Worm (Caenorhabditis elegans) whole organism, young adult: ENCODE data around the gene irld-6.

Source experiments
- B0035.1 ChIP-seq: sonication (generic microtip); optimal IDR thresholded peaks from 2 replicates; lab custom pipeline; 2016; ENCODE audit warnings: missing genetic modification characterization, mild to moderate bottlenecking, missing compliant biosample characterization, missing genotype, missing genetic modification reagents
- F39B2.1 ChIP-seq: fragments of 200-800 bp; sonication (Bioruptor generic); IDR thresholded peaks from 2 replicates; pipeline ENCODE4 v1.3.6; 2022; ENCODE audit warnings: missing genetic modification reagents, missing genetic modification characterization, missing compliant biosample characterization
- F49E8.2 ChIP-seq: sonication (generic microtip); optimal IDR thresholded peaks from 3 replicates; lab custom pipeline; 2017; ENCODE audit warnings: missing genetic modification characterization, mild to moderate bottlenecking, missing compliant biosample characterization, antibody characterized with exemption, moderate library complexity; ENCODE audit not compliant: insufficient read depth
- F55B11.4 ChIP-seq: sonication (generic microtip); optimal IDR thresholded peaks from 2 replicates; lab custom pipeline; 2016; ENCODE audit warnings: missing compliant biosample characterization, missing genetic modification characterization, borderline replicate concordance; ENCODE audit not compliant: insufficient read depth
- K11D2.4 ChIP-seq: fragments of 200-800 bp; sonication (Bioruptor generic); IDR thresholded peaks from 2 replicates; pipeline ENCODE4 v1.3.6; 2022; ENCODE audit warnings: missing genetic modification reagents, missing genetic modification characterization, missing compliant biosample characterization
- K12H6.12 ChIP-seq: fragments of 200-800 bp; sonication (Bioruptor generic); optimal IDR thresholded peaks from 2 replicates; lab custom pipeline; 2018; ENCODE audit warnings: mild to moderate bottlenecking, missing genetic modification characterization, missing compliant biosample characterization
- Y56A3A.18 ChIP-seq: fragments of 200-800 bp; sonication (Bioruptor generic); IDR thresholded peaks from 2 replicates; pipeline ENCODE4 v1.3.6; 2022; ENCODE audit warnings: missing genetic modification reagents, missing genetic modification characterization, missing compliant biosample characterization
- Y79H2A.3 ChIP-seq: fragments of 200-800 bp; sonication (Bioruptor generic); conservative IDR thresholded peaks from 2 replicates; pipeline ENCODE4 v1.3.6; 2022; ENCODE audit warnings: missing genetic modification reagents, missing genetic modification characterization, missing compliant biosample characterization
- atf-7 ChIP-seq: sonication (generic microtip); optimal IDR thresholded peaks from 2 replicates; lab custom pipeline; 2017; ENCODE audit warnings: mild to moderate bottlenecking, missing genetic modification characterization, missing compliant biosample characterization
- cebp-1 ChIP-seq, 2 experiments: fragments of 200-800 bp in 1 of 2; sonication (Bioruptor generic) in 1 of 2; sonication (generic microtip) in 1 of 2; IDR thresholded peaks in 1 of 2; optimal IDR thresholded peaks in 1 of 2; 2 replicates each; pipeline versions ENCODE4 v1.3.6 to Lab custom; 2017 to 2022; ENCODE audit warnings: missing compliant biosample characterization in 2 of 2, missing genetic modification characterization in 2 of 2, mild to moderate bottlenecking in 1 of 2, missing genetic modification reagents in 1 of 2, moderate library complexity in 1 of 2
- ceh-27 ChIP-seq: fragments of 200-800 bp; sonication (Bioruptor generic); optimal IDR thresholded peaks from 2 replicates; lab custom pipeline; 2018; ENCODE audit warnings: mild to moderate bottlenecking, missing genetic modification characterization, moderate library complexity, missing compliant biosample characterization
- ceh-79 ChIP-seq: sonication (generic microtip); optimal IDR thresholded peaks from 2 replicates; lab custom pipeline; 2017; ENCODE audit warnings: mild to moderate bottlenecking, missing genetic modification characterization, missing compliant biosample characterization
- die-1 ChIP-seq: sonication (generic microtip); optimal IDR thresholded peaks from 2 replicates; lab custom pipeline; 2016; ENCODE audit warnings: missing genotype, mild to moderate bottlenecking, missing genetic modification characterization, missing compliant biosample characterization
- dpff-1 ChIP-seq: sonication (generic microtip); optimal IDR thresholded peaks from 2 replicates; lab custom pipeline; 2017; ENCODE audit warnings: mild to moderate bottlenecking, missing genetic modification characterization, missing compliant biosample characterization
- efl-1 ChIP-seq: fragments of 150-350 bp; optimal IDR thresholded peaks from 2 replicates; lab custom pipeline; 2014; ENCODE audit warnings: missing biosample characterization, missing genetic modification reagents, missing genetic modification characterization
- egl-18 ChIP-seq: fragments of 200-800 bp; sonication (Bioruptor generic); IDR thresholded peaks from 2 replicates; pipeline ENCODE4 v1.3.6; 2022; ENCODE audit warnings: missing genetic modification reagents, missing genetic modification characterization, missing compliant biosample characterization
- egl-44 ChIP-seq: fragments of 200-800 bp; sonication (Bioruptor generic); IDR thresholded peaks from 2 replicates; pipeline ENCODE4 v1.3.6; 2022; ENCODE audit warnings: missing genetic modification reagents, missing genetic modification characterization, missing compliant biosample characterization
- ekl-4 ChIP-seq: fragments of 200-800 bp; sonication (Bioruptor generic); IDR thresholded peaks from 2 replicates; pipeline ENCODE4 v1.3.6; 2022; ENCODE audit warnings: missing genetic modification reagents, missing genetic modification characterization, missing compliant biosample characterization
- fkh-3 ChIP-seq: sonication (generic microtip); optimal IDR thresholded peaks from 2 replicates; lab custom pipeline; 2016; ENCODE audit warnings: mild to moderate bottlenecking, missing genetic modification characterization, missing compliant biosample characterization
- gei-17 ChIP-seq: fragments of 200-800 bp; sonication (Bioruptor generic); optimal IDR thresholded peaks from 2 replicates; lab custom pipeline; 2018; ENCODE audit warnings: mild to moderate bottlenecking, missing genetic modification characterization, missing compliant biosample characterization
- him-1 ChIP-seq: sonication (generic microtip); optimal IDR thresholded peaks from 2 replicates; lab custom pipeline; 2016; ENCODE audit warnings: missing genotype, missing genetic modification reagents, missing genetic modification characterization, missing compliant biosample characterization
- hmg-20 ChIP-seq: fragments of 200-800 bp; sonication (Bioruptor generic); IDR thresholded peaks from 2 replicates; pipeline ENCODE4 v1.3.6; 2022; ENCODE audit warnings: missing genetic modification reagents, missing genetic modification characterization, missing compliant biosample characterization
- hrde-1 ChIP-seq: sonication (generic microtip); optimal IDR thresholded peaks from 2 replicates; lab custom pipeline; 2016; ENCODE audit warnings: missing genetic modification characterization, mild to moderate bottlenecking, missing compliant biosample characterization, moderate library complexity, missing genotype, missing genetic modification reagents, borderline replicate concordance
- hsf-1 ChIP-seq: fragments of 200-800 bp; sonication (Bioruptor generic); IDR thresholded peaks from 2 replicates; pipeline ENCODE4 v1.3.6; 2022; ENCODE audit warnings: missing genetic modification reagents, missing genetic modification characterization, missing compliant biosample characterization
- let-607 ChIP-seq, 2 experiments: fragments of 200-800 bp in 1 of 2; sonication (Bioruptor generic) in 1 of 2; sonication (generic microtip) in 1 of 2; optimal IDR thresholded peaks; 2 replicates each; lab custom pipeline; 2016 to 2018; ENCODE audit warnings: mild to moderate bottlenecking in 2 of 2, missing compliant biosample characterization in 2 of 2, missing genetic modification characterization in 2 of 2, moderate library complexity in 2 of 2, missing genotype in 1 of 2
- lin-40 ChIP-seq: sonication (generic microtip); optimal IDR thresholded peaks from 2 replicates; lab custom pipeline; 2016; ENCODE audit warnings: missing genetic modification characterization, mild to moderate bottlenecking, missing compliant biosample characterization, missing genotype, missing genetic modification reagents
- lin-54 ChIP-seq: fragments of 200-800 bp; sonication (Bioruptor generic); optimal IDR thresholded peaks from 2 replicates; lab custom pipeline; 2018; ENCODE audit warnings: mild to moderate bottlenecking, missing genetic modification characterization, missing compliant biosample characterization
- lir-1 ChIP-seq: fragments of 200-800 bp; sonication (Bioruptor generic); conservative IDR thresholded peaks from 2 replicates; pipeline ENCODE4 v1.3.6; 2022; ENCODE audit warnings: missing genetic modification reagents, missing genetic modification characterization, missing compliant biosample characterization
- madf-10 ChIP-seq: sonication (generic microtip); optimal IDR thresholded peaks from 2 replicates; lab custom pipeline; 2016; ENCODE audit warnings: mild to moderate bottlenecking, missing genetic modification characterization, missing compliant biosample characterization
- mcd-1 ChIP-seq: fragments of 200-800 bp; sonication (Bioruptor generic); IDR thresholded peaks from 2 replicates; pipeline ENCODE4 v1.3.6; 2022; ENCODE audit warnings: missing genetic modification reagents, missing genetic modification characterization, missing compliant biosample characterization
- mel-28 ChIP-seq: sonication (generic microtip); optimal IDR thresholded peaks from 2 replicates; lab custom pipeline; 2016; ENCODE audit warnings: borderline replicate concordance, mild to moderate bottlenecking, missing genetic modification characterization, missing compliant biosample characterization
- mes-4 ChIP-seq: sonication (generic microtip); optimal IDR thresholded peaks from 2 replicates; lab custom pipeline; 2016; ENCODE audit warnings: missing genotype, missing genetic modification characterization, missing compliant biosample characterization
- nfya-1 ChIP-seq: sonication (generic microtip); optimal IDR thresholded peaks from 2 replicates; lab custom pipeline; 2017; ENCODE audit warnings: antibody characterized with exemption, missing compliant biosample characterization, missing genetic modification characterization, borderline replicate concordance; ENCODE audit not compliant: insufficient read depth
- nfya-2 ChIP-seq: fragments of 200-800 bp; sonication (Bioruptor generic); IDR thresholded peaks from 2 replicates; pipeline ENCODE4 v1.3.6; 2022; ENCODE audit warnings: missing genetic modification reagents, missing genetic modification characterization, missing compliant biosample characterization
- nfyb-1 ChIP-seq: fragments of 200-800 bp; sonication (Bioruptor generic); IDR thresholded peaks from 2 replicates; pipeline ENCODE4 v1.3.6; 2022; ENCODE audit warnings: missing genetic modification reagents, missing genetic modification characterization, missing compliant biosample characterization
- nhr-27 ChIP-seq: fragments of 200-800 bp; sonication (Bioruptor generic); optimal IDR thresholded peaks from 2 replicates; lab custom pipeline; 2018; ENCODE audit warnings: mild to moderate bottlenecking, missing genetic modification characterization, moderate library complexity, missing compliant biosample characterization
- nhr-80 ChIP-seq: sonication (generic microtip); optimal IDR thresholded peaks from 2 replicates; lab custom pipeline; 2016; ENCODE audit warnings: missing genetic modification characterization, missing compliant biosample characterization
- pbrm-1 ChIP-seq: fragments of 200-800 bp; sonication (Bioruptor generic); IDR thresholded peaks from 2 replicates; pipeline ENCODE4 v1.3.6; 2022; ENCODE audit warnings: missing genetic modification reagents, missing genetic modification characterization, missing compliant biosample characterization
- rcor-1 ChIP-seq: fragments of 200-800 bp; sonication (Bioruptor generic); IDR thresholded peaks from 2 replicates; pipeline ENCODE4 v1.3.6; 2022; ENCODE audit warnings: missing genetic modification reagents, missing genetic modification characterization, missing compliant biosample characterization
- snpc-1.1 ChIP-seq: sonication (generic microtip); optimal IDR thresholded peaks from 2 replicates; lab custom pipeline; 2017; ENCODE audit warnings: missing genetic modification characterization, mild to moderate bottlenecking, missing compliant biosample characterization, antibody characterized with exemption, moderate library complexity, missing genotype, missing genetic modification reagents; ENCODE audit not compliant: insufficient read depth
- snpc-3.4 ChIP-seq: sonication (generic microtip); optimal IDR thresholded peaks from 2 replicates; lab custom pipeline; 2017; ENCODE audit warnings: missing genetic modification characterization, mild to moderate bottlenecking, missing compliant biosample characterization, antibody characterized with exemption, moderate library complexity, missing genotype, missing genetic modification reagents
- sptf-2 ChIP-seq: fragments of 200-800 bp; sonication (Bioruptor generic); optimal IDR thresholded peaks from 2 replicates; lab custom pipeline; 2018; ENCODE audit warnings: mild to moderate bottlenecking, missing genetic modification characterization, missing compliant biosample characterization
- xnd-1 ChIP-seq: sonication (generic microtip); optimal IDR thresholded peaks from 2 replicates; lab custom pipeline; 2016; ENCODE audit warnings: missing genotype, missing genetic modification reagents, missing genetic modification characterization, missing compliant biosample characterization
- ztf-22 ChIP-seq: fragments of 200-800 bp; sonication (Bioruptor generic); optimal IDR thresholded peaks from 2 replicates; lab custom pipeline; 2018; ENCODE audit warnings: mild to moderate bottlenecking, missing genetic modification characterization, moderate library complexity, missing compliant biosample characterization
- ztf-25 ChIP-seq: fragments of 200-800 bp; sonication (Bioruptor generic); IDR thresholded peaks from 2 replicates; pipeline ENCODE4 v1.3.6; 2022; ENCODE audit warnings: missing genetic modification reagents, missing genetic modification characterization, missing compliant biosample characterization
- ztf-28 ChIP-seq: fragments of 200-800 bp; sonication (Bioruptor generic); IDR thresholded peaks from 2 replicates; pipeline ENCODE4 v1.3.6; 2022; ENCODE audit warnings: missing genetic modification reagents, missing genetic modification characterization, missing compliant biosample characterization

The irld-6 gene

ce11 chrV:10802060-10802459 lies 45.5 kb upstream of the irld-6 start (continued):
- TF ChIP-seq lir-1 (GFP tag; lab: Robert Waterston, UW) (no peak), sptf-2 (GFP tag; lab: Kevin White, UChicago) (no peak), egl-18 (GFP tag; lab: Robert Waterston, UW) (no peak), ekl-4 (GFP tag; lab: Robert Waterston, UW) (no peak), let-607 (tag; optimal IDR thresholded peaks at IDR 0.05; lab: Kevin White, UChicago) (peak in 1 of 2 experiments; percentile 73), hsf-1 (GFP tag; lab: Robert Waterston, UW) (no peak), B0035.1 (no peak), K12H6.12 (tag; lab: Kevin White, UChicago) (no peak), nfya-2 (GFP tag; lab: Robert Waterston, UW) (no peak), snpc-1.1 (no peak), madf-10 (tag; lab: Kevin White, UChicago) (peak; percentile 46), mel-28 (tag; lab: Kevin White, UChicago) (no peak), mes-4 (tag; lab: Kevin White, UChicago) (no peak), lin-54 (peak; percentile 41), die-1 (no peak), ztf-25 (GFP tag; lab: Robert Waterston, UW) (no peak), dpff-1 (tag; lab: Kevin White, UChicago) (no peak), nfyb-1 (0 out of 2 replicates have a peak, but pooled peaks have one; percentile 17), lin-40 (tag; lab: Kevin White, UChicago) (no peak), F39B2.1 (no peak), Y56A3A.18 (GFP tag; lab: Robert Waterston, UW) (no peak), atf-7 (tag; lab: Kevin White, UChicago) (peak; percentile 91), gei-17 (GFP tag; lab: Kevin White, UChicago) (no peak), ceh-27 (GFP tag; lab: Kevin White, UChicago) (no peak), mcd-1 (GFP tag; lab: Robert Waterston, UW) (no peak), xnd-1 (tag; lab: Kevin White, UChicago) (no peak), Y79H2A.3 (no peak), ztf-28 (GFP tag; lab: Robert Waterston, UW) (no peak), ztf-22 (GFP tag; lab: Kevin White, UChicago) (peak; percentile 90), hmg-20 (GFP tag; lab: Robert Waterston, UW) (no peak), cebp-1 (GFP tag; IDR thresholded peaks at IDR 0.05; lab: Robert Waterston, UW) (no peak), cebp-1 (tag; optimal IDR thresholded peaks at IDR 0.05; lab: Kevin White, UChicago) (peak; percentile 42), egl-44 (GFP tag; lab: Robert Waterston, UW) (no peak), efl-1 (GFP tag; lab: Kevin White, UChicago) (no peak), F49E8.2 (tag; lab: Kevin White, UChicago) (no peak), nhr-80 (peak; percentile 89), hrde-1 (no peak), F55B11.4 (tag; lab: Kevin White, UChicago) (no peak), nhr-27 (tag; lab: Kevin White, UChicago) (no peak), pbrm-1 (GFP tag; lab: Robert Waterston, UW) (no peak), fkh-3 (tag; lab: Kevin White, UChicago) (no peak), ceh-79 (tag; lab: Kevin White, UChicago) (no peak), him-1 (tag; lab: Kevin White, UChicago) (no peak), snpc-3.4 (no peak), nfya-1 (tag; lab: Kevin White, UChicago) (no peak), K11D2.4 (GFP tag; lab: Robert Waterston, UW) (no peak), rcor-1 (GFP tag; lab: Robert Waterston, UW) (no peak)
